Worm (Caenorhabditis elegans) whole organism, L1 larva: ENCODE measurements around the gene Y37E11B.2.

ENCODE experiments used
- ama-1 ChIP-seq: fragments of 150-350 bp; optimal IDR thresholded peaks from 2 replicates; lab custom pipeline; 2014
- nhr-11 ChIP-seq: fragments of 150-350 bp; optimal IDR thresholded peaks from 2 replicates; lab custom pipeline; 2014; ENCODE audit warnings: missing biosample characterization, missing genetic modification characterization
- nhr-90 ChIP-seq: sonication (generic microtip); optimal IDR thresholded peaks from 2 replicates; lab custom pipeline; 2016; ENCODE audit warnings: mild to moderate bottlenecking, missing genetic modification characterization, missing compliant biosample characterization; ENCODE audit not compliant: poor library complexity
- unc-62 ChIP-seq: fragments of 150-350 bp; optimal IDR thresholded peaks from 2 replicates; lab custom pipeline; 2014; ENCODE audit warnings: missing biosample characterization, missing genetic modification reagents, missing genetic modification characterization
- zag-1 ChIP-seq: fragments of 150-350 bp; optimal IDR thresholded peaks from 2 replicates; lab custom pipeline; 2014; ENCODE audit warnings: missing biosample characterization, missing genetic modification characterization
- ztf-11 ChIP-seq, 2 experiments: sonication (generic microtip); optimal IDR thresholded peaks; 2 replicates each; lab custom pipeline; 2016 to 2017; ENCODE audit warnings: missing genetic modification characterization in 2 of 2, missing biosample characterization in 1 of 2, missing compliant biosample characterization in 1 of 2

DNA sequence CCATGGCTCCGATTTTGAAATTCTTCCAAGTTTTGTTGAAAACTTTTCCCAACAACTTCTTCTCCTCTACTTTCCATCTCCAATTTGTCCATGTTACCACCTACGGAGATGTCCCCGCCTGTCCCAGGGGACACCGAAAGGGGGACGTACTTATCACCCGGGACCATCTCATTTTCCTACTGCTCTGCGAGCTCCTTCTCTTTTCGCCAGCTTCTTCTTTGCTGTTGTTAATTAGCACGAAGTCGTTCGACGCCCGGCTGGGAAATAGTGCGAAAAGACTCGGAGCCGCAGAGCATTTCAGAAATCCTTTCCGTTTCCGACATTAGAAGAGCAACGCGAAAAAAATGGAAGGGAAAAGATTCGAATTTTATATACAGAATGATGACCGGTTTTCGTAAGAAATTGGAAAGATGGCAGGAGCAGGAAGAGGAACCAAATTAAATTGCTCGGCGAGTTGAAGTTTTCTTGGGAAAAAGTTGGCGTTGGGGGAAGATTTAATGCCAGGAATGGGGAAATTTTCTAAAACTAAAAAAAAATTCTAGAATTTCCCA, 43.6 kb downstream of the Y37E11B.2 start:
- no peak for TF ChIP-seq nhr-11 (tag; lab: Kevin White, UChicago)
- TF ChIP-seq unc-62 (GFP tag; lab: Kevin White, UChicago): no peak
- TF ChIP-seq ztf-11 (tag; optimal IDR thresholded peaks at IDR 0.05; lab: Kevin White, UChicago): no peak
- no peak for TF ChIP-seq ama-1 (lab: Kevin White, UChicago)
- no peak for TF ChIP-seq zag-1 (tag; lab: Kevin White, UChicago)
- no peak for TF ChIP-seq nhr-90
